Fruit fly (Drosophila melanogaster) whole organism, pupa: ENCODE results near the gene NimA.

Source experiments
- CG13204 ChIP-seq: fragments of 200-800 bp; sonication (Bioruptor generic); optimal IDR thresholded peaks from 2 replicates; lab custom pipeline; 2018; ENCODE audit warnings: missing biosample characterization, mild to moderate bottlenecking, missing genetic modification characterization, moderate library complexity
- CG32121 ChIP-seq: fragments of 200-800 bp; sonication (Bioruptor generic); IDR thresholded peaks from 2 replicates; pipeline ENCODE4 v1.3.6; 2022; ENCODE audit warnings: missing biosample characterization, missing genetic modification characterization
- CG34367 ChIP-seq: fragments of 200-800 bp; sonication (Bioruptor generic); optimal IDR thresholded peaks from 2 replicates; lab custom pipeline; 2018; ENCODE audit warnings: missing biosample characterization, mild to moderate bottlenecking, missing genetic modification characterization
- CG9948 ChIP-seq: fragments of 200-800 bp; sonication (Bioruptor generic); optimal IDR thresholded peaks from 2 replicates; lab custom pipeline; 2018; ENCODE audit warnings: missing biosample characterization, mild to moderate bottlenecking, missing genetic modification characterization, moderate library complexity
- D1 ChIP-seq: fragments of 200-800 bp; sonication (Bioruptor generic); optimal IDR thresholded peaks from 2 replicates; lab custom pipeline; 2018; ENCODE audit warnings: missing biosample characterization, mild to moderate bottlenecking, missing genetic modification characterization, moderate library complexity
- EcR ChIP-seq: fragments of 200-800 bp; sonication (Bioruptor generic); optimal IDR thresholded peaks from 3 replicates; lab custom pipeline; 2019; ENCODE audit warnings: missing biosample characterization, missing genetic modification characterization, mild to moderate bottlenecking, moderate library complexity, missing genetic modification reagents
- fd96Ca ChIP-seq: fragments of 200-800 bp; sonication (Bioruptor generic); IDR thresholded peaks from 3 replicates; pipeline ENCODE4 v1.3.6; 2022; ENCODE audit warnings: missing biosample characterization, missing genetic modification characterization

DNA sequence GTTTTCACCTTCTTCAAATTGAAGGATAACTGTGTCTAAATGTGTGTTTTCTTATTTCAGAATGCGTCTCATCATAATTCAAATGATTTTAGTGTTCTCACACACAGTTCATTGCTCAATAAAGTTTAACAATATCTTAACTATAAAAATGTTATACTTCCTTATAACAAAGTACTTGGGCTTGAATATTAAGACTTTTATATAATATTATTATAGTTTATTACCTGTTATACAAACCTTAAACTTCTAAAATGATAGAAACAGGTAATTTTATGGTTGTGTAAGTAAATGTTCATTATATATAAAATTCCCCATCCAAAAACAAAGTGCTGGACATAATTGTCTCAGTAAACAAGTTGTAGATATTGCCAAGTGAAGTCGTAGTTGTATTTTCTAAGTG lies 48.3 kb upstream of the NimA start, which contains the start of gene Ance-2:
- TF ChIP-seq D1 (tag; lab: Kevin White, UChicago) (no peak), CG9948 (tag; lab: Kevin White, UChicago) (no peak), CG13204 (GFP tag; lab: Kevin White, UChicago) (no peak), EcR (GFP tag; lab: Kevin White, UChicago) (no peak), fd96Ca (GFP tag; lab: Robert Waterston, UW) (no peak), CG34367 (no peak), CG32121 (no peak)
